Fruit fly (Drosophila melanogaster) S2 (cell line): ENCODE results near the gene CG5938.

Experiments used
- CG8478 ChIP-seq: fragments of >200 bp; optimal IDR thresholded peaks from 2 replicates; lab custom pipeline; 2018
- CTCF ChIP-seq, 2 experiments: fragments of >200 bp; optimal IDR thresholded peaks; 2 replicates each; lab custom pipeline; 2018

DNA sequence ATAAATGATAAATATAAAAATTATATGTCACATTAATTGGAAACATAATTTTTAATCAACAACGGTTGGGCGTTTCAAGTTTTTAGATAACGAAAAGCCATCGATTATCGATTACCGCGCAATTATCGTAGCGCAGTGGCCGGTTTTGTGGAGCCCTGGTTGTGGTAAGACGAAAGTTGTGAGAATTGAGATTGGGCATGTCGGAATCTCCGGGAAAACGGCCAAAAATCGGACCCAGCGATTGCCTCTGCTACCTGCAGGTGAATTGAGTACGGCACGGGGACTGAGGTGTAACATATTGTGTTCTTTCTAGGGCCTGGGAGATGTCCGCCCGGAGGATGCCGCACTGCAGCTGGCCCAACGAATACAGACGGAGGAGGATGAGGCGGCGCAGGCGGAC lies 9.1 kb downstream of the CG5938 start, which contains the start of gene CG3368:
- no peak for TF ChIP-seq CTCF (optimal IDR thresholded peaks at IDR 0.05; lab: Kevin White, UChicago)
- TF ChIP-seq CG8478 (lab: Kevin White, UChicago): no peak
